Worm (Caenorhabditis elegans): Measurements from ENCODE around the gene nhr-76.
A peak's percentile ranks its signal among the peaks of the same experiment; 100 is the strongest.

nhr-76 gene

DNA sequence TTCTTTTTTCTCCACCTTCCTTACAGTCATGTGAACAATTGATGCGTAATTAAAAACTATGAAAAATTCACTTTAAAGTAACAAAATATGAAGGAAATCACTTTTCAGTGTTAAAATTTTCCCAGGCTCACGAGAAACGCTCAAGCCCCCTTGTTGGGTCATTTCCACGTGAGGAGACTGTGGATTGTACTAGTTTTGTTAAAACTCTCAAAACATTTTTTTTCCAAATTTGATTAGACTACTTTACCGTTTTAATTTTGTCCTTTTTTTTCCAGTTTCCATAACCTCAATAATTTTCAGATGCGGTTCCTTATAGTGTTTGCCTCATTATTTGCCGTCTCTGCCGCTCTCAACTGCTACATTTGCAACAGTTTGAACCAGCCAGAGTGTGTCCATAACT lies 37.9 kb downstream of the nhr-76 start, which contains the start of gene K11H12.7:
TSS of gene K11H12.7 (plus strand) at position 301 of the 400 bp plus-strand sequence.
- no peak for TF ChIP-seq bed-3 (GFP tag; optimal IDR thresholded peaks at IDR 0.05)

DNA sequence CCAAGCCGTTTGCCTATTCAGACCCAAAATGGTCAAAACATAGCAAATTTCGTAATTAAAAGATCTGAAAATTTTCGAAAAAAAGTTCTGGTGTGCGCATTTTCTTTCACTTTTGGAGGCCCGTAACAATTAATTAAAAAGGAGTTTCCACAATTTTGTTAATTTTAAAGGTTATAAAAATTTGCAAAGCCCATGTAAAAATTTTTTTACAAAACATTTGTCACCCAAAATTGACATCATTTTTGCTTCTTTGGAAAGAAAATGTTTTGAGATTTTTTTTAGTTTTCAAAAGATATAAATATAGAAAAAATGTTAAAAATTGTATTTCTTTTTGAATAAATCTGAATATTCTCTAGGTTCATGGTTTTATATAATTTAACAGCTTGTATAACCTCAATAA lies 39.7 kb downstream of the nhr-76 start, which contains the start of gene K11H12.6:
TSS of gene K11H12.6 (plus strand) at position 301 of the 400 bp plus-strand sequence.
- TF ChIP-seq elt-1 (tag; optimal IDR thresholded peaks at IDR 0.05; ENCODE audit: borderline replicate concordance, insufficient read depth) (no peak), tbx-8 (GFP tag; optimal IDR thresholded peaks at IDR 0.05) (no peak), snpc-4 (tag; optimal IDR thresholded peaks at IDR 0.05) (no peak), mab-5 (tag; optimal IDR thresholded peaks at IDR 0.05) (no peak), nhr-76 (tag; optimal IDR thresholded peaks at IDR 0.05) (no peak), drap-1 (GFP tag; optimal IDR thresholded peaks at IDR 0.05) (no peak), elt-3 (tag; optimal IDR thresholded peaks at IDR 0.05) (no peak), M03D4.4 (tag; optimal IDR thresholded peaks at IDR 0.05) (no peak), ham-2 (GFP tag; optimal IDR thresholded peaks at IDR 0.05) (no peak), lin-13 (tag; optimal IDR thresholded peaks at IDR 0.05) (no peak), nhr-2 (tag; optimal IDR thresholded peaks at IDR 0.05) (no peak), lin-32 (GFP tag; optimal IDR thresholded peaks at IDR 0.05) (no peak), lsy-2 (tag; optimal IDR thresholded peaks at IDR 0.05) (no peak), ces-1 (GFP tag; optimal IDR thresholded peaks at IDR 0.05) (no peak), unc-39 (tag; optimal IDR thresholded peaks at IDR 0.05) (no peak), nhr-12 (tag; optimal IDR thresholded peaks at IDR 0.05) (no peak)

DNA sequence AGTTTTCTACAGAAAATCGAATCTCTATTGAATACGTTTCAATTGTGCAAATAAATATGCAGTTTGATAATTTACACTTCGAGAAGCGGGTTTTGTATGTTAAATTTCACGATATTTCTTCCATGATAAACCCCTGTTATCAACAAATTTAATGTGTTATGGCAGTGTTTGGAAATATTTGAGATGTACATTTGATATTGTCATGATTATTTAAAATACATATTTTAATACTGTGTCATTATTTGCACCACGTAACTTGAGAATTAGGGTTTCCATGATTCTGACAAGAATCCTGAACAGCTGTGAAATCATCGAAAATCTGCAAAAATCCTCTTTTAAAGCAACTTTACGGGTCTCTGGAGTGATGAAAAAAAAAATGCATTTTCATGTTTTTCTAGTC lies 43.1 kb downstream of the nhr-76 start, which contains the start of gene K11H12.11:
TSS of gene K11H12.11 (minus strand) at position 101 of the 400 bp plus-strand sequence.
- no peak for TF ChIP-seq cnd-1 (tag; optimal IDR thresholded peaks at IDR 0.05)
- TF ChIP-seq zip-8 (tag; optimal IDR thresholded peaks at IDR 0.05): no peak
- no peak for TF ChIP-seq lin-13 (tag; optimal IDR thresholded peaks at IDR 0.05)
- no peak for TF ChIP-seq unc-120 (tag; optimal IDR thresholded peaks at IDR 0.05; ENCODE audit: poor library complexity, severe bottlenecking)
- no peak for TF ChIP-seq lin-32 (GFP tag; optimal IDR thresholded peaks at IDR 0.05)
- TF ChIP-seq ham-2 (GFP tag; optimal IDR thresholded peaks at IDR 0.05): no peak
- TF ChIP-seq mab-5 (tag; optimal IDR thresholded peaks at IDR 0.05): no peak
- TF ChIP-seq snpc-4 (tag; optimal IDR thresholded peaks at IDR 0.05): no peak
- no peak for TF ChIP-seq sem-2 (GFP tag; optimal IDR thresholded peaks at IDR 0.05)
- no peak for TF ChIP-seq M03D4.4 (tag; optimal IDR thresholded peaks at IDR 0.05)
- TF ChIP-seq ztf-11 (tag; optimal IDR thresholded peaks at IDR 0.05): no peak
- no peak for TF ChIP-seq mep-1 (tag; optimal IDR thresholded peaks at IDR 0.05)
- TF ChIP-seq drap-1 (GFP tag; optimal IDR thresholded peaks at IDR 0.05): no peak
- TF ChIP-seq bed-3 (GFP tag; optimal IDR thresholded peaks at IDR 0.05): no peak
- TF ChIP-seq unc-62 (GFP tag; optimal IDR thresholded peaks at IDR 0.05): no peak

DNA sequence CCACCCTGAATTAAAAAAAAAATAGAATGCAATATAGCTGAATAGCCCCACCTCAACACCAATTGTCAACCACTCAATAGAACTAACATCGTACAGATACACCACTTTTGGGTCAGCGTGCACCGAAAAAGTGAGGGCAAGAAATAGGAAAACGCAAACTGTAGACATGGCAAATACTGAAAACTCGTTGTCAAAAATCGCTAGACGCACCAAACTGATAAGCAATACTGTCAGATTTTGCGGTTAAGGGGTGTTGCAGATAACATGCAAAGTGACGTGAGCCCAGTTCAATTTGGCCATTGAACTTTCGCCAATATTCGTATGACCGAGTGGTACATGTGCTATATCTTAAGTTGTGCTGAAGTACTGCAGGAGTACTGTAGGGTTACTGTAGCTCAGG lies 46.0 kb downstream of the nhr-76 start, which contains the start of gene K11H12.3:
TSS of gene K11H12.3 (minus strand) at position 168 of the 400 bp plus-strand sequence.
- TF ChIP-seq unc-120 (tag; optimal IDR thresholded peaks at IDR 0.05; ENCODE audit: poor library complexity, severe bottlenecking) (no peak), nhr-28 (tag; optimal IDR thresholded peaks at IDR 0.05) (no peak), zip-8 (tag; optimal IDR thresholded peaks at IDR 0.05) (no peak), nhr-12 (tag; optimal IDR thresholded peaks at IDR 0.05) (no peak), unc-39 (tag; optimal IDR thresholded peaks at IDR 0.05) (no peak), ztf-11 (tag; optimal IDR thresholded peaks at IDR 0.05) (no peak), lin-13 (tag; optimal IDR thresholded peaks at IDR 0.05) (no peak), M03D4.4 (tag; optimal IDR thresholded peaks at IDR 0.05) (no peak), ham-2 (GFP tag; optimal IDR thresholded peaks at IDR 0.05) (no peak), elt-1 (tag; optimal IDR thresholded peaks at IDR 0.05; ENCODE audit: borderline replicate concordance, insufficient read depth) (no peak), unc-62 (GFP tag; optimal IDR thresholded peaks at IDR 0.05) (no peak)

DNA sequence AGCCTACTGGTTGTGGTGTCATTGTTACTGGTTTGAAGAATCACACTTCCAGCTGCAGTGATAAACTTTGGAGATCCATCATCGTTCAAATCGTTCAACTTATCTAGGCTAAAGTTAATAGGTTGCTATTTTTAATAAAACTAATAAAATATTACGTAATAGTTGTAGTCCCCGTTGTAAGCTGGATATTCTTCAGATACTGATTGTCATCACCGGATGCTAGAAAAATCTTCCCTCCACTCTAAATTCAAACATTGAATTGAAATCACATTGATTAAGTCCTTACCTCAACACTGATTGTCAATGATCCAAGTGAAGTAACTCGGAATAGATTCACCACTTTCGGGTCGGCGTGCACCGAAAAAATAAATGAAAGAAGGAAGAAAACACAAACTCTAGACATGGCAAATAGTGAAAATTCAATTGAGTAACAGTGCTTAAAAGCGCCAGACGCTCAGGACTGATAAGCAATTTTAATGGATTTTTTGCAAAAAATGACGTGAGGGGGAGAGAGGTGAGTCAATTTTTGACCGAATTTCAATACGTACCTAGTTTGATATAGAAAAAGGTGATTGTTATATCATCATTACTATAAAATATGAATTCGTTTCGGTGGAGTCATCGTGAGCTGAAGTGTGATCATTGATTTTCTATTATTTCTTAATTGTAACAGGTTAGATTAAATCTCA lies 48.3 kb downstream of the nhr-76 start, which contains the start of the genes K11H12.4 and K11H12.10:
TSS of gene K11H12.4 (minus strand) at position 413 of the 689 bp plus-strand sequence.
TSS of gene K11H12.10 (plus strand) at position 605 of the 689 bp plus-strand sequence.
- TF ChIP-seq lin-13 (tag; optimal IDR thresholded peaks at IDR 0.05) (no peak), nhr-237 (tag; optimal IDR thresholded peaks at IDR 0.05) (no peak), ztf-11 (tag; optimal IDR thresholded peaks at IDR 0.05) (no peak), zip-8 (tag; optimal IDR thresholded peaks at IDR 0.05) (peak; percentile 84), pha-4 (tag; optimal IDR thresholded peaks at IDR 0.05) (no peak)

DNA sequence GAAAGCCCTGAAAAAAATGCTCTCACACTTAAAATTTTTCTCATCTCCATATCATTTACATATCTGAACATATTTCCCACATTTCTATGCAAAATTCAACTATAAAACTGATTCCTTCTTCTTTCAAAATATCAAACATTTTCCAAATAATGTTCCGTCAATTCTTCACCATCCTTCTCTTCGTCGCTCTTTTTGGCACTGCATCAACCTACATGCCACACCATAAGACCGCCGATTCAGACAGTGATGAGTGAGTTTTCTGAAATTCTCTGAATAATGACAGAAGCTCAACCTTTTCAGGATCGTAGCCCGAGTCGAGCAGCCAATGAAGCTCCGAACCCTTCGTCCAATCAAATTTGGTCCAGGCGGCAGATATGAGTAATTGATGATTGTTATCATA lies 48.9 kb downstream of the nhr-76 start, which contains the start of gene K11H12.5:
TSS of gene K11H12.5 (plus strand) at position 301 of the 400 bp plus-strand sequence.
- TF ChIP-seq lin-13 (tag; optimal IDR thresholded peaks at IDR 0.05) (no peak), cnd-1 (tag; optimal IDR thresholded peaks at IDR 0.05) (no peak), ceh-39 (tag; optimal IDR thresholded peaks at IDR 0.05) (no peak), nhr-2 (tag; optimal IDR thresholded peaks at IDR 0.05) (no peak), tbx-8 (GFP tag; optimal IDR thresholded peaks at IDR 0.05) (no peak), mep-1 (tag; optimal IDR thresholded peaks at IDR 0.05) (no peak), ces-1 (GFP tag; optimal IDR thresholded peaks at IDR 0.05) (no peak), sptf-1 (tag; optimal IDR thresholded peaks at IDR 0.05) (no peak), elt-3 (tag; optimal IDR thresholded peaks at IDR 0.05) (no peak), nhr-76 (tag; optimal IDR thresholded peaks at IDR 0.05) (no peak), unc-39 (tag; optimal IDR thresholded peaks at IDR 0.05) (no peak), blmp-1 (tag; optimal IDR thresholded peaks at IDR 0.05) (no peak), bed-3 (GFP tag; optimal IDR thresholded peaks at IDR 0.05) (no peak), lsy-2 (tag; optimal IDR thresholded peaks at IDR 0.05) (no peak), unc-120 (tag; optimal IDR thresholded peaks at IDR 0.05; ENCODE audit: poor library complexity, severe bottlenecking) (no peak), pha-4 (tag; optimal IDR thresholded peaks at IDR 0.05) (no peak), snpc-4 (tag; optimal IDR thresholded peaks at IDR 0.05) (no peak), sem-2 (GFP tag; optimal IDR thresholded peaks at IDR 0.05) (no peak), unc-62 (GFP tag; optimal IDR thresholded peaks at IDR 0.05) (no peak), mab-5 (tag; optimal IDR thresholded peaks at IDR 0.05) (no peak)
